Fruit fly (Drosophila melanogaster) whole organism: ENCODE data around the gene CG15144.

ENCODE experiments used
- CG8478 ChIP-seq: fragments of >200 bp; optimal IDR thresholded peaks from 2 replicates; lab custom pipeline; 2018; ENCODE audit warnings: inconsistent platforms
- Dll ChIP-seq: fragments of >200 bp; optimal IDR thresholded peaks from 2 replicates; lab custom pipeline; 2017
- EcR ChIP-seq, 2 experiments: fragments of >200 bp; optimal IDR thresholded peaks; 2 replicates each; lab custom pipeline; 2017; ENCODE audit warnings: missing biosample characterization in 2 of 2, missing genetic modification characterization in 2 of 2, missing genetic modification reagents in 2 of 2
- pan ChIP-seq: fragments of >200 bp; optimal IDR thresholded peaks from 2 replicates; lab custom pipeline; 2017
- psq ChIP-seq: fragments of >200 bp; optimal IDR thresholded peaks from 2 replicates; lab custom pipeline; 2017
- usp ChIP-seq: fragments of >200 bp; optimal IDR thresholded peaks from 2 replicates; lab custom pipeline; 2017; ENCODE audit warnings: missing biosample characterization, missing genetic modification characterization, mixed read lengths

CG15144 gene

dm6 chr2L:17480943-17481580 lies 47.9 kb downstream of the CG15144 start, which contains the start of the genes fws and Lamtor3:
TSS of gene fws (minus strand) at chr2L:17481029.
TSS of gene Lamtor3 (plus strand) at chr2L:17481231.
- TF ChIP-seq EcR (GFP tag; optimal IDR thresholded peaks at IDR 0.05; lab: Kevin White, UChicago) (no peak), pan (lab: Kevin White, UChicago) (no peak), usp (GFP tag; lab: Kevin White, UChicago) (no peak), psq (lab: Kevin White, UChicago) (no peak), CG8478 (lab: Kevin White, UChicago) (no peak)

dm6 chr2L:17477710-17478109 lies 51.2 kb downstream of the CG15144 start, which contains the start of gene cass:
TSS of gene cass (minus strand) at chr2L:17477888.
- TF ChIP-seq pan (lab: Kevin White, UChicago) (no peak), psq (lab: Kevin White, UChicago) (no peak), usp (GFP tag; lab: Kevin White, UChicago) (no peak), Dll (lab: Kevin White, UChicago) (no peak), EcR (GFP tag; optimal IDR thresholded peaks at IDR 0.05; lab: Kevin White, UChicago) (no peak), CG8478 (lab: Kevin White, UChicago) (no peak)
